Worm (Caenorhabditis elegans) whole organism, L1 larva: ENCODE results near the gene C39D10.7.

ENCODE experiments used
- C16A3.4 ChIP-seq: fragments of 150-350 bp; optimal IDR thresholded peaks from 2 replicates; lab custom pipeline; 2014; ENCODE audit warnings: missing biosample characterization, missing genetic modification characterization
- aha-1 ChIP-seq: fragments of 150-350 bp; optimal IDR thresholded peaks from 2 replicates; lab custom pipeline; 2014; ENCODE audit warnings: missing biosample characterization, missing genetic modification characterization
- aly-2 ChIP-seq: fragments of 150-350 bp; optimal IDR thresholded peaks from 2 replicates; lab custom pipeline; 2014; ENCODE audit warnings: missing biosample characterization, missing genetic modification characterization
- blmp-1 ChIP-seq: fragments of 150-350 bp; optimal IDR thresholded peaks from 2 replicates; lab custom pipeline; 2014; ENCODE audit warnings: missing biosample characterization, missing genetic modification characterization
- ceh-8 ChIP-seq: fragments of 200-800 bp; sonication (Bioruptor generic); optimal IDR thresholded peaks from 2 replicates; lab custom pipeline; 2018; ENCODE audit warnings: mild to moderate bottlenecking, missing genetic modification characterization, moderate library complexity, missing compliant biosample characterization
- efl-1 ChIP-seq, 4 experiments: fragments of 150-350 bp; optimal IDR thresholded peaks in 3 of 4; peaks in 1 of 4; 1 replicate in 1 of 4; 2 replicates in 3 of 4; lab custom pipeline; 2014; ENCODE audit warnings: missing biosample characterization in 2 of 4, missing genetic modification characterization in 2 of 4, missing genetic modification reagents in 2 of 4
- egl-13 ChIP-seq: sonication (generic microtip); optimal IDR thresholded peaks from 2 replicates; lab custom pipeline; 2016; ENCODE audit warnings: missing genotype, missing genetic modification reagents, missing genetic modification characterization, missing compliant biosample characterization
- elt-2 ChIP-seq: sonication (generic microtip); optimal IDR thresholded peaks from 2 replicates; lab custom pipeline; 2016; ENCODE audit warnings: missing genetic modification characterization, mild to moderate bottlenecking, inconsistent platforms, missing compliant biosample characterization, missing genetic modification reagents
- elt-3 ChIP-seq, 6 experiments: fragments of 150-350 bp in 1 of 6; sonication (generic microtip); optimal IDR thresholded peaks; 2 replicates each; lab custom pipeline; 2017 to 2018; ENCODE audit warnings: missing biosample characterization in 6 of 6, missing genetic modification characterization in 6 of 6, inconsistent platforms in 1 of 6
- ets-5 ChIP-seq: fragments of 200-800 bp; sonication (Bioruptor generic); IDR thresholded peaks from 2 replicates; pipeline ENCODE4 v1.3.6; 2022; ENCODE audit warnings: missing genetic modification characterization, missing compliant biosample characterization
- fkh-8 ChIP-seq: sonication (generic microtip); optimal IDR thresholded peaks from 2 replicates; lab custom pipeline; 2016; ENCODE audit warnings: mild to moderate bottlenecking, missing genetic modification characterization, missing compliant biosample characterization
- fos-1 ChIP-seq: fragments of 150-350 bp; optimal IDR thresholded peaks from 2 replicates; lab custom pipeline; 2014; ENCODE audit warnings: missing biosample characterization, missing genetic modification characterization
- grh-1 ChIP-seq: fragments of 200-800 bp; sonication (Bioruptor generic); IDR thresholded peaks from 2 replicates; pipeline ENCODE4 v1.3.6; 2022; ENCODE audit warnings: missing genetic modification reagents, missing genetic modification characterization, missing compliant biosample characterization
- hlh-17 ChIP-seq: fragments of 200-800 bp; sonication (Bioruptor generic); optimal IDR thresholded peaks from 2 replicates; lab custom pipeline; 2018; ENCODE audit warnings: missing genetic modification characterization, mild to moderate bottlenecking, missing compliant biosample characterization, moderate library complexity, borderline replicate concordance
- lin-15B ChIP-seq: fragments of 150-350 bp; sonication (generic microtip); optimal IDR thresholded peaks from 3 replicates; lab custom pipeline; 2014; ENCODE audit warnings: missing biosample characterization, missing genetic modification characterization
- lin-35 ChIP-seq, 2 experiments: fragments of 150-350 bp; optimal IDR thresholded peaks; 2 replicates each; lab custom pipeline; 2014; ENCODE audit warnings: missing biosample characterization in 2 of 2, missing genetic modification characterization in 2 of 2, missing genetic modification reagents in 2 of 2
- mdl-1 ChIP-seq, 2 experiments: fragments of 150-350 bp; optimal IDR thresholded peaks; 2 replicates each; lab custom pipeline; 2014 to 2017; ENCODE audit warnings: missing biosample characterization in 2 of 2, missing genetic modification characterization in 2 of 2, inconsistent platforms in 1 of 2
- mef-2 ChIP-seq: fragments of 150-350 bp; optimal IDR thresholded peaks from 2 replicates; lab custom pipeline; 2014; ENCODE audit warnings: missing biosample characterization, missing genetic modification characterization
- nhr-11 ChIP-seq: fragments of 150-350 bp; optimal IDR thresholded peaks from 2 replicates; lab custom pipeline; 2014; ENCODE audit warnings: missing biosample characterization, missing genetic modification characterization
- nhr-12 ChIP-seq: sonication (generic microtip); optimal IDR thresholded peaks from 2 replicates; lab custom pipeline; 2017; ENCODE audit warnings: missing biosample characterization, missing genetic modification characterization
- nhr-20 ChIP-seq: sonication (generic microtip); optimal IDR thresholded peaks from 2 replicates; lab custom pipeline; 2016; ENCODE audit warnings: mild to moderate bottlenecking, missing genetic modification characterization, missing compliant biosample characterization
- nhr-28 ChIP-seq: fragments of 150-350 bp; optimal IDR thresholded peaks from 2 replicates; lab custom pipeline; 2014; ENCODE audit warnings: missing biosample characterization, missing genetic modification characterization
- nhr-47 ChIP-seq: sonication (generic microtip); optimal IDR thresholded peaks from 2 replicates; lab custom pipeline; 2016; ENCODE audit warnings: mild to moderate bottlenecking, missing genetic modification characterization, moderate library complexity, missing compliant biosample characterization
- nhr-71 ChIP-seq: sonication (generic microtip); optimal IDR thresholded peaks from 2 replicates; lab custom pipeline; 2016; ENCODE audit warnings: mild to moderate bottlenecking, missing genetic modification characterization, moderate library complexity, missing compliant biosample characterization
- nhr-84 ChIP-seq: sonication (generic microtip); optimal IDR thresholded peaks from 2 replicates; lab custom pipeline; 2017; ENCODE audit warnings: missing biosample characterization, missing genetic modification characterization
- nhr-85 ChIP-seq: sonication (generic microtip); peaks from one replicate; lab custom pipeline; 2016; ENCODE audit warnings: missing genetic modification characterization, inconsistent platforms, missing compliant biosample characterization
- pqm-1 ChIP-seq: sonication (generic microtip); optimal IDR thresholded peaks from 3 replicates; lab custom pipeline; 2017; ENCODE audit warnings: missing biosample characterization, missing genetic modification characterization
- skn-1 ChIP-seq: fragments of 150-350 bp; optimal IDR thresholded peaks from 2 replicates; lab custom pipeline; 2014; ENCODE audit warnings: missing biosample characterization, missing genetic modification characterization
- sox-4 ChIP-seq: sonication (generic microtip); optimal IDR thresholded peaks from 2 replicates; lab custom pipeline; 2016; ENCODE audit warnings: missing genetic modification characterization, missing compliant biosample characterization
- tbx-2 ChIP-seq: sonication (generic microtip); optimal IDR thresholded peaks from 2 replicates; lab custom pipeline; 2016; ENCODE audit warnings: missing genetic modification characterization, missing compliant biosample characterization
- unc-130 ChIP-seq: fragments of 150-350 bp; optimal IDR thresholded peaks from 2 replicates; lab custom pipeline; 2017; ENCODE audit warnings: missing biosample characterization, missing genetic modification characterization, inconsistent platforms
- vab-15 ChIP-seq: sonication (generic microtip); optimal IDR thresholded peaks from 2 replicates; lab custom pipeline; 2017; ENCODE audit warnings: missing genotype, mild to moderate bottlenecking, missing genetic modification characterization, missing compliant biosample characterization
- xbp-1 ChIP-seq: sonication (generic microtip); optimal IDR thresholded peaks from 2 replicates; lab custom pipeline; 2016; ENCODE audit warnings: missing genetic modification characterization, missing compliant biosample characterization
- zag-1 ChIP-seq: fragments of 150-350 bp; optimal IDR thresholded peaks from 2 replicates; lab custom pipeline; 2014; ENCODE audit warnings: missing biosample characterization, missing genetic modification characterization
- zip-4 ChIP-seq: fragments of 200-800 bp; sonication (Bioruptor generic); optimal IDR thresholded peaks from 2 replicates; lab custom pipeline; 2018; ENCODE audit warnings: mild to moderate bottlenecking, missing genetic modification characterization, moderate library complexity, missing compliant biosample characterization

Gene C39D10.7

DNA sequence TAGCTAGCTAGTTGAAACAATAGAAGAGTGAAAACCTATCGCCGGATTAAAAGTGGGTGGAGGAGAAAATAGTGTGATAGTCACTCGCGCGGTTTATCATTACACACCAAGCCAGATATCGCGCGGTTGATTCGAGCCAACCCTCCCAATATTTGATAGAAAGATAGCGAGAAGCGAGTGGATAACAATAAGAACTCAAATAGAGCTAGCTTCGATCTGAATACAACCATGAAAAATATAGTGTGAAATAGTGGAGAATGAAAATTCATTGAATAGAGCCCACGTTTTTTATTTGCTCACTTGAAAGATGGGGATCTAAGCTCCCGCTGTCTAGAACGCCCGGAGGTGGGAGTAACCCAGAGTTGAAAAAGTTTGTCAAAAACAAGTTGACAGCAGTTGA lies 31.3 kb upstream of the C39D10.7 start, which contains the start of gene tnt-3:
Gene tnt-3 (minus strand): TSS at position 101 of the 400 bp plus-strand sequence.
- no peak for TF ChIP-seq aha-1
- no peak for TF ChIP-seq fos-1 (tag; lab: Kevin White, UChicago)
- no peak for TF ChIP-seq mdl-1 (tag; optimal IDR thresholded peaks at IDR 0.05; lab: Kevin White, UChicago)
- TF ChIP-seq C16A3.4 (tag; lab: Kevin White, UChicago) = no peak
- TF ChIP-seq, all 84 proteins: peak for 0

- TF ChIP-seq pqm-1 (tag; lab: Kevin White, UChicago) (no peak), nhr-85 (tag; lab: Kevin White, UChicago) (no peak), aha-1 (no peak)
Observed at ce11 chrX:7942675-7943074, 28.9 kb upstream of the C39D10.7 start.

DNA sequence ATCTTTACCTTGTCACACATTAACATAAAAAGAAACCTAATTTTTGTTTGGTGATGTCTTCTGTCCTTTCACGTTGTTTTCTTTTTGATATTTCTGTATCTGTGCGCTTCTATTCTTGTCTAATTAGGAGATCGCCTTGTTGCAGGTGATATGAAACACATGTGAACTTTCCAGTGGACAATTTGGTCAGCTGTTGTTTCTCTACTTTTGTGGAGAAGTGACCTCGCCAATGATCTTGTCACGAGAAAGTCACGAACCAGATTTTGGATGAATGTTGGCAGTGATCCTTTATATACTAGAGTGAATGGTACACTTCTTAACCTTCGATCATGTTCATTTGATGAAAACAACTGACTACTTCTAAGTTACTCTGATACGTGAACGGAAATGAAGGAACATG lies 18.7 kb upstream of the C39D10.7 start:
- TF ChIP-seq unc-130 (tag; lab: Kevin White, UChicago) (peak; percentile 69), lin-35 (GFP tag; optimal IDR thresholded peaks at IDR 0.05; lab: Kevin White, UChicago) (peak in 1 of 2 experiments; percentile 55), efl-1 (optimal IDR thresholded peaks at IDR 0.05; lab: Kevin White, UChicago) (no peak), efl-1 (GFP tag; optimal IDR thresholded peaks at IDR 0.05 in 1 of 2; lab: Kevin White, UChicago) (no peak), blmp-1 (peak; percentile 70), nhr-20 (tag; lab: Kevin White, UChicago) (peak; percentile 56), nhr-28 (tag; lab: Kevin White, UChicago) (no peak), nhr-85 (tag; lab: Kevin White, UChicago) (peak; percentile 74), mef-2 (tag; lab: Kevin White, UChicago) (no peak), grh-1 (GFP tag; lab: Robert Waterston, UW) (no peak), elt-3 (tag; optimal IDR thresholded peaks at IDR 0.05; lab: Kevin White, UChicago) (peak in 1 of 6 experiments; percentile 77), zag-1 (tag; lab: Kevin White, UChicago) (no peak), nhr-71 (tag; lab: Kevin White, UChicago) (peak; percentile 35), mdl-1 (tag; optimal IDR thresholded peaks at IDR 0.05; lab: Kevin White, UChicago) (peak in 1 of 2 experiments; percentile 77), C16A3.4 (tag; lab: Kevin White, UChicago) (peak; percentile 26), vab-15 (tag; lab: Kevin White, UChicago) (peak; percentile 66)
- TF ChIP-seq, all 84 proteins: peak for 10

DNA sequence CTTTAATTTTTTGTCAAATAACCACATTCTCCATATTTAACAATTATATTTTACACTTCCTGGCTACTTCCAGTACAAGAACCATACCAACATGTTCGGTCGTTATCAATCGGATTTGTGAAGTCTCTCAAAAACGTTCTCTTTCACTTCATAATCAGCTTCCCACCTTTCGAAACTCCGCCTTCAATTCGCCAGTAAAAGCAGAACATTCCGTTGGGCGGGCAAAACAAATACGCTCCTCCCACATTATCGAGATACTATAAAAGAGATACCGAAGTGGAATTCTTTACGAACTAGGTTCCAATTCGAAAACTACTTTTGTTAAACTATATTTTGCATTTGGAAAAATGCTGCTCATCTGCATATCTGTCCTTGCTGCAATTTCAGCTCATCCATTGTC lies 16.7 kb upstream of the C39D10.7 start, which contains the start of gene zig-3:
Gene zig-3 (plus strand): TSS at position 301 of the 400 bp plus-strand sequence.
- TF ChIP-seq lin-15B (tag; lab: Kevin White, UChicago) = no peak
- TF ChIP-seq hlh-17 (GFP tag; lab: Kevin White, UChicago) = no peak
- no peak for TF ChIP-seq aly-2 (tag; lab: Kevin White, UChicago)
- TF ChIP-seq fos-1 (tag; lab: Kevin White, UChicago) = no peak
- no peak for TF ChIP-seq nhr-84 (tag; lab: Kevin White, UChicago)
- no peak for TF ChIP-seq elt-2 (tag; lab: Kevin White, UChicago)
- no peak for TF ChIP-seq vab-15 (tag; lab: Kevin White, UChicago)
- no peak for TF ChIP-seq ets-5 (GFP tag; lab: Robert Waterston, UW)
- TF ChIP-seq, all 84 proteins: peak for 0

- no peak for TF ChIP-seq nhr-12 (tag; lab: Kevin White, UChicago)
- no peak for TF ChIP-seq efl-1 (optimal IDR thresholded peaks at IDR 0.05; lab: Kevin White, UChicago)
- TF ChIP-seq efl-1 (GFP tag; optimal IDR thresholded peaks at IDR 0.05 in 1 of 2; lab: Kevin White, UChicago) = no peak
- TF ChIP-seq nhr-28 (tag; lab: Kevin White, UChicago) = no peak
- peak; percentile 37 for TF ChIP-seq nhr-47 (tag; lab: Kevin White, UChicago)
- no peak for TF ChIP-seq tbx-2 (tag; lab: Kevin White, UChicago)
- TF ChIP-seq fkh-8 = peak; percentile 46
- TF ChIP-seq xbp-1 (tag; lab: Kevin White, UChicago) = no peak
- TF ChIP-seq egl-13 (tag; lab: Kevin White, UChicago) = no peak
- no peak for TF ChIP-seq zip-4
- TF ChIP-seq aha-1 = no peak
- TF ChIP-seq nhr-84 (tag; lab: Kevin White, UChicago) = no peak
- no peak for TF ChIP-seq mdl-1 (tag; optimal IDR thresholded peaks at IDR 0.05; lab: Kevin White, UChicago)
- no peak for TF ChIP-seq ceh-8 (GFP tag; lab: Kevin White, UChicago)
- TF ChIP-seq lin-15B (tag; lab: Kevin White, UChicago) = no peak
- no peak for TF ChIP-seq skn-1
- peak; percentile 51 for TF ChIP-seq sox-4 (tag; lab: Kevin White, UChicago)
- TF ChIP-seq fos-1 (tag; lab: Kevin White, UChicago) = no peak
- no peak for TF ChIP-seq nhr-11 (tag; lab: Kevin White, UChicago)
Observed at ce11 chrX:7925134-7925533, 11.4 kb upstream of the C39D10.7 start, which contains the start of gene zig-4. TSS of gene zig-4 (plus strand) at chrX:7925434.
